Fruit fly (Drosophila melanogaster): Measurements from ENCODE around the gene CG31548.

DNA sequence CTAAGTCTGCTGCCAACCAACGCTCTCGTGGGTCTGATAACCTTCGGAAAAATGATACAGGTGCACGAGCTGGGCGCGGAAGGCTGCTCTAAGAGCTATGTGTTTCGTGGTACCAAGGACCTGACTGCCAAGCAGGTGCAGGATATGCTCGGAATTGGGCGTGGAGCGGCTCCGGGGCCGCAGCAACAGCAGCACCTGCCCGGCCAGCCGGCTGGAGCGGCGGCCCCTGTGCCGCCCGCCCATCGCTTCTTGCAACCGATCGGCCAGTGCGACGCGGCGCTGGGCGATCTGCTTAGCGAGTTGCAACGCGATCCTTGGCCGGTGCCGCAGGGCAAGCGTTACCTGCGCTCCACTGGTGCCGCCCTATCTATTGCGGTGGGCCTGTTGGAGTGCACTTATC is 13.3 kb upstream of the CG31548 start:
- no peak for TF ChIP-seq psq (optimal IDR thresholded peaks at IDR 0.05)
- peak; percentile 77 for TF ChIP-seq ttk (optimal IDR thresholded peaks at IDR 0.05)
- no peak for TF ChIP-seq Myc (optimal IDR thresholded peaks at IDR 0.05)
- no peak for TF ChIP-seq Sin3A (optimal IDR thresholded peaks at IDR 0.05)
- no peak for TF ChIP-seq h (optimal IDR thresholded peaks at IDR 0.05)
- no peak for TF ChIP-seq insv (optimal IDR thresholded peaks at IDR 0.05)

Data from Kc167 (cell line).